Fruit fly (Drosophila melanogaster): ENCODE measurements around the gene CG16974.

The CG16974 gene

DNA sequence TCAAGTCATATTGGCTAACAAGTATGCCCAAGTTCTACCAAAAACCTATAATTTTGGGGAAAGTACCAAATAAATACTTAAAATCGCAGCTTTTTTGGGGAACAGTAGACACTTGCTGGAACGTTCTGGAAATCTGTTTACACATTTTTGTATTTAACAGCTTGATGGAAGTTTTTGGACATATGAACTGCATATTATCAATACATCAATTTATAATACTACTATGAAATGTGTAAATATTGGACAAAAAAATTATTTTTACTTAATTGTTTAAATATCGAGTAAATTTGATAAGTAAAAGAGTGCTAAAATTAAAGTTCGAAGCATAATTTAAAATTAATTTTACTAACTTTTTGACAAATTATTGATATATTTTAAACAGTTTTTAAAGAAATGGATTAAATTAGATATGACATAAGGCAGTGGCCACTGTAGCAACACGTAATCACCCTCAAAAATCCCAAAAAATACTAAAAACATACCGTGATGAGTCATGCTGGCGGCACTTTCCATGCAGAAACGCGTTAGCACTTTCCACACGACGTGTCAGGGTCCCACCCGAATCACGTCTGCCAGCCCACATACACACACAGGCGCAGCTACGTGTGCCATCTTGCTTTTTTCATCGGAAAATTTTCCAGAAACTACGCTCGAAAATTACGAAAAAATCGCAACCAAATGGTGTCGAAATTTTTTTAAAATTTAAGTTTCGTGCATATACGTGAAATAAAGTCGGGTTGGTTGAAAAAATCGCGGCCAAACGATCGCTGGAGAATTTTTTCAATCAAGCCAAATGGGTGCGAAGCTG lies 26.6 kb downstream of the CG16974 start, which contains the start of gene Sirt1 (continued):
- TF ChIP-seq Fer1 (GFP tag; optimal IDR thresholded peaks at IDR 0.05) (peak; percentile 65), CG6689 (GFP tag; IDR thresholded peaks at IDR 0.05) (peak; percentile 92), grn (GFP tag; optimal IDR thresholded peaks at IDR 0.05) (no peak), rib (GFP tag; IDR thresholded peaks at IDR 0.05) (no peak), yki (optimal IDR thresholded peaks at IDR 0.05) (no peak), CG9817 (tag; optimal IDR thresholded peaks at IDR 0.05) (peak; percentile 84), gt (GFP tag; IDR thresholded peaks at IDR 0.05) (0 out of 2 replicates have a peak, but pooled peaks have one; percentile 27), sug (tag; optimal IDR thresholded peaks at IDR 0.05) (peak; percentile 89), CG14667 (GFP tag; IDR thresholded peaks at IDR 0.05) (peak; percentile 73), ro (GFP tag; IDR thresholded peaks at IDR 0.05) (peak; percentile 66; the same call in 1 of the 2 replicates), Myb (GFP tag; optimal IDR thresholded peaks at IDR 0.05) (no peak), shn (GFP tag; optimal IDR thresholded peaks at IDR 0.05) (no peak), hth (optimal IDR thresholded peaks at IDR 0.05) (no peak), CG16863 (GFP tag; optimal IDR thresholded peaks at IDR 0.05) (peak; percentile 57), Med (GFP tag) (peak; percentile 88), tgo (GFP tag; IDR thresholded peaks at IDR 0.05) (peak; percentile 84), trem (tag; optimal IDR thresholded peaks at IDR 0.05) (peak; percentile 61), row (GFP tag; IDR thresholded peaks at IDR 0.05) (peak; percentile 93), CG30020 (tag; optimal IDR thresholded peaks at IDR 0.05) (peak; percentile 78), fu2 (GFP tag; optimal IDR thresholded peaks at IDR 0.05) (peak; percentile 57), CG3847 (GFP tag; IDR thresholded peaks at IDR 0.05) (peak; percentile 84), her (GFP tag; optimal IDR thresholded peaks at IDR 0.05) (peak; percentile 42), CG2120 (GFP tag; optimal IDR thresholded peaks at IDR 0.05) (peak; percentile 85), pfk (GFP tag; optimal IDR thresholded peaks at IDR 0.05) (no peak), Nf-YC (tag; optimal IDR thresholded peaks at IDR 0.05) (peak; percentile 85), crc (GFP tag; optimal IDR thresholded peaks at IDR 0.05) (no peak), CG2202 (tag; optimal IDR thresholded peaks at IDR 0.05) (peak; percentile 40), pan (optimal IDR thresholded peaks at IDR 0.05) (no peak), pan (GFP tag; optimal IDR thresholded peaks at IDR 0.05 in 1 of 2, IDR thresholded peaks at IDR 0.05 in 1 of 2) (peak in 1 of 2 experiments; percentile 83), CG11085 (GFP tag; IDR thresholded peaks at IDR 0.05) (peak; percentile 74), run (tag; optimal IDR thresholded peaks at IDR 0.05) (peak; percentile 67), Ets65A (GFP tag) (peak; percentile 90), CG9727 (GFP tag; optimal IDR thresholded peaks at IDR 0.05) (peak; percentile 93), hkb (optimal IDR thresholded peaks at IDR 0.05) (no peak), hkb (GFP tag; IDR thresholded peaks at IDR 0.05) (peak; percentile 46; the same call in 1 of the 2 replicates), Optix (GFP tag; IDR thresholded peaks at IDR 0.05) (no peak), insv (GFP tag; optimal IDR thresholded peaks at IDR 0.05) (peak in 1 of 2 experiments; percentile 60), CG7928 (GFP tag; optimal IDR thresholded peaks at IDR 0.05) (peak; percentile 51), Ssrp (tag; optimal IDR thresholded peaks at IDR 0.05) (peak; percentile 93), nerfin-2 (GFP tag; IDR thresholded peaks at IDR 0.05; ENCODE audit: partially characterized antibody) (no peak), Sry-β (GFP tag; optimal IDR thresholded peaks at IDR 0.05) (peak; percentile 0), chm (GFP tag; IDR thresholded peaks at IDR 0.05) (peak; percentile 22; the same call in 1 of the 2 replicates), CG7786 (GFP tag; optimal IDR thresholded peaks at IDR 0.05) (peak; percentile 16), slp2 (GFP tag; optimal IDR thresholded peaks at IDR 0.05) (peak; percentile 16), gce (GFP tag; IDR thresholded peaks at IDR 0.05) (no peak), Six4 (GFP tag; optimal IDR thresholded peaks at IDR 0.05) (peak; percentile 83), cwo (GFP tag; optimal IDR thresholded peaks at IDR 0.05) (peak; percentile 72), ac (GFP tag; optimal IDR thresholded peaks at IDR 0.05) (no peak), CG15514 (GFP tag; optimal IDR thresholded peaks at IDR 0.05) (peak; percentile 45), D19B (GFP tag; optimal IDR thresholded peaks at IDR 0.05) (peak; percentile 75), ci (GFP tag; IDR thresholded peaks at IDR 0.05) (peak; percentile 48; the same call in 1 of the 3 replicates)
